Worm (Caenorhabditis elegans): Measurements from ENCODE around the gene srh-272.

- TF ChIP-seq pha-4 (tag; optimal IDR thresholded peaks at IDR 0.05) (no peak), T07F8.4 (tag; optimal IDR thresholded peaks at IDR 0.05) (no peak), F57A8.1 (GFP tag; optimal IDR thresholded peaks at IDR 0.05) (no peak), F22D6.2 (tag; optimal IDR thresholded peaks at IDR 0.05) (no peak), nhr-90 (tag; optimal IDR thresholded peaks at IDR 0.05) (no peak), Y79H2A.3 (GFP tag; conservative IDR thresholded peaks at IDR 0.05) (no peak), let-526 (GFP tag; IDR thresholded peaks at IDR 0.05) (no peak), sea-2 (GFP tag; IDR thresholded peaks at IDR 0.05) (no peak), sdz-38 (tag; optimal IDR thresholded peaks at IDR 0.05) (no peak), ztf-22 (GFP tag; optimal IDR thresholded peaks at IDR 0.05) (no peak), egl-18 (GFP tag; IDR thresholded peaks at IDR 0.05) (no peak)
These were observed 46.4 kb downstream of the srh-272 start, which contains the start of gene zmp-3 for ce11 chrV:2909525-2909924.
